Fruit fly (Drosophila melanogaster): ENCODE measurements around the gene CG12560.

DNA sequence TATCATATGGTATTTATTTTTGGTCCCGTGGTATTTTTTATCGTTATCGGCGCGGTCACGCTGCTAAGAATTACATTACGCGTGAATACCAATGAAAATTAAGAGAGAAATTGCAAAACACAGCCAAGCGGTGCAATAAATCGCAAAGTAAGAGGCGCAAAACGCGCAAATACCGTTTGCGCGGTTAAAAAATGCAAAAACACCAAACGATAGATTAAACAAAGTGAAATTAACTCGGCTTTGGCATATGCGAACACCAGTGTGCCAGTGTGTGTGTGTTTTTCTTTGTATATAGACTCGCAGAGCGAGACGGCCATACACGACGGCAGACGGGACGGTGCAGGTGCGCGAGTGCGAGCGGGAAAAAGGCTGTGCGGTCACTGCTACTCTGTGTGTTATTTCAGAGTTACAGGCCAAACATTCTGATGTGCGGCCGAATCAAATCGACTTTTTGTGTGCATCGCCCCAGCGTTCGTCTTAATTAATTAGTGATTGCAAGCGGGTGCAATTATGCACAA lies 21.5 kb upstream of the CG12560 start, which contains the start of gene Cka:
- TF ChIP-seq br (GFP tag; optimal IDR thresholded peaks at IDR 0.05) (no peak), GATAd (GFP tag; optimal IDR thresholded peaks at IDR 0.05) (no peak), h (GFP tag; optimal IDR thresholded peaks at IDR 0.05) (peak; percentile 23), usp (GFP tag; optimal IDR thresholded peaks at IDR 0.05) (no peak), CrebA (GFP tag; optimal IDR thresholded peaks at IDR 0.05; ENCODE audit: borderline replicate concordance) (no peak), ey (GFP tag; optimal IDR thresholded peaks at IDR 0.05) (no peak), CG9705 (GFP tag; optimal IDR thresholded peaks at IDR 0.05) (no peak)
